Fruit fly (Drosophila melanogaster): ENCODE data around the gene Tim13.

The Tim13 gene

DNA sequence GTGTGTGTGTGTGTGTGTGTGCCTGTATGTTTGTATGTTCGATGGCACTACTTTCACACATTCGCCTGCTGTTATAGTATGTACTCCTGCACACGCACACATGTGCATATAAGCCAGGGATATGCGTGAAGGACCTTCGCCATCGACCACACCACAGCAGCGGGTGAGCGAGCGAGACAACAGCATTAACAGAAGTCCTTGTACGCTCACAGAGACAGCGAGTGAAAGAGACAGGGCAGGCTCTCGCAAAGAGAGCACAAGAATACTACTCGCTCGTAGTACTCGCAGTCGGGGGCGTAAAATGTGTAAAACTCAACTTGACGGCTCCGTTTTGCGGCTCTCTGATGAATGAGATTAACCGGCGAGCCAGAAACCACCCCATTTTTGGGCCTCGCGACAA lies 9.4 kb downstream of the Tim13 start:
- no peak for TF ChIP-seq insv (optimal IDR thresholded peaks at IDR 0.05)
- TF ChIP-seq Sin3A (optimal IDR thresholded peaks at IDR 0.05): no peak

dm6 chr3L:11751005-11751404 lies 23.3 kb downstream of the Tim13 start, which contains the start of gene Gr68a:
Gene Gr68a (plus strand): TSS chr3L:11751305.
- TF ChIP-seq ttk (optimal IDR thresholded peaks at IDR 0.05) (no peak), psq (optimal IDR thresholded peaks at IDR 0.05) (no peak)

dm6 chr3L:11731841-11732240 lies 42.5 kb downstream of the Tim13 start, which contains the start of gene CG32087:
Gene CG32087 (plus strand): TSS chr3L:11732141.
- no peak for TF ChIP-seq Myc (optimal IDR thresholded peaks at IDR 0.05)
- TF ChIP-seq Sin3A (optimal IDR thresholded peaks at IDR 0.05): no peak
- TF ChIP-seq insv (optimal IDR thresholded peaks at IDR 0.05): no peak
- no peak for TF ChIP-seq h (optimal IDR thresholded peaks at IDR 0.05)
- TF ChIP-seq psq (optimal IDR thresholded peaks at IDR 0.05): no peak
- TF ChIP-seq ttk (optimal IDR thresholded peaks at IDR 0.05): no peak

DNA sequence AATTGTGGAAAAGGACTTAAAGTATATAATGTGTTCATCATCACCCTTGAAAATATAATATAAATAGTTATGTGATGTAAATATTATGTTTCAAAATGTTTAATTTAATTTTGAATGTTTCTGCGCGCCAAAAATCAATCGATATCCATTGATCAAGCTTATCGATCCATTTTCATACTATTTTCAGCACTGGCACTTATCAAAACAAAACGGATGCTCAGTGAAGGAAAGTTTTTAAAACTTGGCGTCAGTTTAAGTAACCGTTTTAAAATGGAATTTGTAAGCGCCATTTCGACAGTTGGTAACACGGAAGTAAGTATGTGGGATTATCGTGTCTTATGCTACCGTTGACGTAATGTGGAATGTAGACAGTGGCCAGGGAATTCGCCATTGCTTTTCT lies 46.2 kb downstream of the Tim13 start, which contains the start of gene sunn:
Gene sunn, plus strand, starts transcription at position 202 of the 400 bp plus-strand sequence.
- TF ChIP-seq Myc (optimal IDR thresholded peaks at IDR 0.05) (no peak), insv (optimal IDR thresholded peaks at IDR 0.05) (no peak), psq (optimal IDR thresholded peaks at IDR 0.05) (no peak), Sin3A (optimal IDR thresholded peaks at IDR 0.05) (no peak), ttk (optimal IDR thresholded peaks at IDR 0.05) (no peak), h (optimal IDR thresholded peaks at IDR 0.05) (no peak)

All from Kc167 (cell line).